Worm (Caenorhabditis elegans) whole organism, young adult: ENCODE measurements around the gene F54H5.14.

Experiments used
- B0261.1 ChIP-seq: sonication (generic microtip); optimal IDR thresholded peaks from 2 replicates; lab custom pipeline; 2016; ENCODE audit warnings: mild to moderate bottlenecking, missing genetic modification characterization, moderate library complexity, missing compliant biosample characterization
- C17E4.6 ChIP-seq: fragments of 200-800 bp; sonication (Bioruptor generic); IDR thresholded peaks from 2 replicates; pipeline ENCODE4 v1.3.6; 2022; ENCODE audit warnings: missing genetic modification reagents, missing genetic modification characterization, missing compliant biosample characterization
- D2030.7 ChIP-seq: fragments of 200-800 bp; sonication (Bioruptor generic); IDR thresholded peaks from 2 replicates; pipeline ENCODE4 v1.3.6; 2022; ENCODE audit warnings: missing genetic modification reagents, missing genetic modification characterization, missing compliant biosample characterization
- F10E7.11 ChIP-seq: sonication (generic microtip); optimal IDR thresholded peaks from 2 replicates; lab custom pipeline; 2017; ENCODE audit warnings: mild to moderate bottlenecking, missing genetic modification characterization, moderate library complexity, missing compliant biosample characterization
- T26A5.8 ChIP-seq: sonication (generic microtip); optimal IDR thresholded peaks from 2 replicates; lab custom pipeline; 2016; ENCODE audit warnings: missing genetic modification characterization, missing compliant biosample characterization
- Y53F4B.3 ChIP-seq: fragments of 200-800 bp; sonication (Bioruptor generic); IDR thresholded peaks from 2 replicates; pipeline ENCODE4 v1.3.6; 2022; ENCODE audit warnings: missing genetic modification reagents, missing genetic modification characterization, missing compliant biosample characterization
- Y53G8AR.9 ChIP-seq: fragments of 200-800 bp; sonication (Bioruptor generic); conservative IDR thresholded peaks from 2 replicates; pipeline ENCODE4 v1.3.6; 2022; ENCODE audit warnings: missing genetic modification reagents, missing genetic modification characterization, missing compliant biosample characterization
- Y79H2A.3 ChIP-seq: fragments of 200-800 bp; sonication (Bioruptor generic); conservative IDR thresholded peaks from 2 replicates; pipeline ENCODE4 v1.3.6; 2022; ENCODE audit warnings: missing genetic modification reagents, missing genetic modification characterization, missing compliant biosample characterization
- ZK185.1 ChIP-seq: sonication (generic microtip); optimal IDR thresholded peaks from 2 replicates; lab custom pipeline; 2016; ENCODE audit warnings: mild to moderate bottlenecking, missing genetic modification characterization, missing compliant biosample characterization; ENCODE audit not compliant: poor library complexity, severe bottlenecking
- aptf-2 ChIP-seq: fragments of 200-800 bp; sonication (Bioruptor generic); conservative IDR thresholded peaks from 2 replicates; pipeline ENCODE4 v1.3.6; 2022; ENCODE audit warnings: missing genetic modification reagents, missing genetic modification characterization, missing compliant biosample characterization
- bed-2 ChIP-seq: fragments of 200-800 bp; sonication (Bioruptor generic); IDR thresholded peaks from 2 replicates; pipeline ENCODE4 v1.3.6; 2022; ENCODE audit warnings: missing genetic modification reagents, missing genetic modification characterization, missing compliant biosample characterization
- ceh-79 ChIP-seq: sonication (generic microtip); optimal IDR thresholded peaks from 2 replicates; lab custom pipeline; 2017; ENCODE audit warnings: mild to moderate bottlenecking, missing genetic modification characterization, missing compliant biosample characterization
- chd-7 ChIP-seq: sonication (generic microtip); optimal IDR thresholded peaks from 2 replicates; lab custom pipeline; 2016; ENCODE audit warnings: mild to moderate bottlenecking, missing genetic modification characterization, moderate library complexity, missing compliant biosample characterization
- die-1 ChIP-seq: sonication (generic microtip); optimal IDR thresholded peaks from 2 replicates; lab custom pipeline; 2016; ENCODE audit warnings: missing genotype, mild to moderate bottlenecking, missing genetic modification characterization, missing compliant biosample characterization
- dpl-1 ChIP-seq: fragments of 150-350 bp; optimal IDR thresholded peaks from 2 replicates; lab custom pipeline; 2014; ENCODE audit warnings: missing biosample characterization, missing genetic modification reagents, missing genetic modification characterization
- egl-18 ChIP-seq: fragments of 200-800 bp; sonication (Bioruptor generic); IDR thresholded peaks from 2 replicates; pipeline ENCODE4 v1.3.6; 2022; ENCODE audit warnings: missing genetic modification reagents, missing genetic modification characterization, missing compliant biosample characterization
- ekl-4 ChIP-seq: fragments of 200-800 bp; sonication (Bioruptor generic); IDR thresholded peaks from 2 replicates; pipeline ENCODE4 v1.3.6; 2022; ENCODE audit warnings: missing genetic modification reagents, missing genetic modification characterization, missing compliant biosample characterization
- hlh-12 ChIP-seq: sonication (generic microtip); optimal IDR thresholded peaks from 2 replicates; lab custom pipeline; 2016; ENCODE audit warnings: missing genetic modification characterization, missing compliant biosample characterization
- hmg-1.2 ChIP-seq: fragments of 200-800 bp; sonication (Bioruptor generic); IDR thresholded peaks from 2 replicates; pipeline ENCODE4 v1.3.6; 2022; ENCODE audit warnings: missing genetic modification reagents, missing genetic modification characterization, missing compliant biosample characterization
- hmg-20 ChIP-seq: fragments of 200-800 bp; sonication (Bioruptor generic); IDR thresholded peaks from 2 replicates; pipeline ENCODE4 v1.3.6; 2022; ENCODE audit warnings: missing genetic modification reagents, missing genetic modification characterization, missing compliant biosample characterization
- hrde-1 ChIP-seq: sonication (generic microtip); optimal IDR thresholded peaks from 2 replicates; lab custom pipeline; 2016; ENCODE audit warnings: missing genetic modification characterization, mild to moderate bottlenecking, missing compliant biosample characterization, moderate library complexity, missing genotype, missing genetic modification reagents, borderline replicate concordance
- hsf-1 ChIP-seq: fragments of 200-800 bp; sonication (Bioruptor generic); IDR thresholded peaks from 2 replicates; pipeline ENCODE4 v1.3.6; 2022; ENCODE audit warnings: missing genetic modification reagents, missing genetic modification characterization, missing compliant biosample characterization
- lin-26 ChIP-seq: fragments of 200-800 bp; sonication (Bioruptor generic); IDR thresholded peaks from 2 replicates; pipeline ENCODE4 v1.3.6; 2022; ENCODE audit warnings: missing genetic modification reagents, missing genetic modification characterization, missing compliant biosample characterization
- lin-54 ChIP-seq: fragments of 200-800 bp; sonication (Bioruptor generic); optimal IDR thresholded peaks from 2 replicates; lab custom pipeline; 2018; ENCODE audit warnings: mild to moderate bottlenecking, missing genetic modification characterization, missing compliant biosample characterization
- lsy-27 ChIP-seq: sonication (generic microtip); optimal IDR thresholded peaks from 2 replicates; lab custom pipeline; 2017; ENCODE audit warnings: missing genetic modification characterization, mild to moderate bottlenecking, missing compliant biosample characterization, antibody characterized with exemption, missing genotype, borderline replicate concordance; ENCODE audit not compliant: insufficient read depth
- madf-3 ChIP-seq: fragments of 200-800 bp; sonication (Bioruptor generic); IDR thresholded peaks from 2 replicates; pipeline ENCODE4 v1.3.6; 2022; ENCODE audit warnings: missing genetic modification reagents, missing genetic modification characterization, missing compliant biosample characterization
- madf-6 ChIP-seq: fragments of 200-800 bp; sonication (Bioruptor generic); IDR thresholded peaks from 2 replicates; pipeline ENCODE4 v1.3.6; 2022; ENCODE audit warnings: missing genetic modification reagents, missing genetic modification characterization, missing compliant biosample characterization
- mes-4 ChIP-seq: sonication (generic microtip); optimal IDR thresholded peaks from 2 replicates; lab custom pipeline; 2016; ENCODE audit warnings: missing genotype, missing genetic modification characterization, missing compliant biosample characterization
- nfya-2 ChIP-seq: fragments of 200-800 bp; sonication (Bioruptor generic); IDR thresholded peaks from 2 replicates; pipeline ENCODE4 v1.3.6; 2022; ENCODE audit warnings: missing genetic modification reagents, missing genetic modification characterization, missing compliant biosample characterization
- nfyb-1 ChIP-seq: fragments of 200-800 bp; sonication (Bioruptor generic); IDR thresholded peaks from 2 replicates; pipeline ENCODE4 v1.3.6; 2022; ENCODE audit warnings: missing genetic modification reagents, missing genetic modification characterization, missing compliant biosample characterization
- nhr-120 ChIP-seq: fragments of 200-800 bp; sonication (Bioruptor generic); IDR thresholded peaks from 2 replicates; pipeline ENCODE4 v1.3.6; 2022; ENCODE audit warnings: missing genetic modification characterization, missing compliant biosample characterization
- nhr-80 ChIP-seq: sonication (generic microtip); optimal IDR thresholded peaks from 2 replicates; lab custom pipeline; 2016; ENCODE audit warnings: missing genetic modification characterization, missing compliant biosample characterization
- pha-4 ChIP-seq: fragments of 150-350 bp; sonication (generic microtip); optimal IDR thresholded peaks from 2 replicates; lab custom pipeline; 2014; ENCODE audit warnings: missing biosample characterization, missing genetic modification reagents, missing genetic modification characterization
- rcor-1 ChIP-seq: fragments of 200-800 bp; sonication (Bioruptor generic); IDR thresholded peaks from 2 replicates; pipeline ENCODE4 v1.3.6; 2022; ENCODE audit warnings: missing genetic modification reagents, missing genetic modification characterization, missing compliant biosample characterization
- repo-1 ChIP-seq: sonication (generic microtip); optimal IDR thresholded peaks from 2 replicates; lab custom pipeline; 2017; ENCODE audit warnings: mild to moderate bottlenecking, missing genetic modification characterization, missing compliant biosample characterization
- rpc-1 ChIP-seq, 2 experiments: fragments of 150-350 bp in 1 of 2; sonication (generic microtip) in 1 of 2; optimal IDR thresholded peaks; 2 replicates each; lab custom pipeline; 2014 to 2018; ENCODE audit warnings: missing biosample characterization in 1 of 2, missing genetic modification characterization in 1 of 2, missing genetic modification reagents in 1 of 2, missing genotype in 1 of 2
- sdz-38 ChIP-seq: sonication (generic microtip); optimal IDR thresholded peaks from 2 replicates; lab custom pipeline; 2016; ENCODE audit warnings: missing genotype, missing genetic modification characterization, missing compliant biosample characterization
- snpc-1.1 ChIP-seq: sonication (generic microtip); optimal IDR thresholded peaks from 2 replicates; lab custom pipeline; 2017; ENCODE audit warnings: missing genetic modification characterization, mild to moderate bottlenecking, missing compliant biosample characterization, antibody characterized with exemption, moderate library complexity, missing genotype, missing genetic modification reagents; ENCODE audit not compliant: insufficient read depth
- snpc-1.3 ChIP-seq: sonication (generic microtip); optimal IDR thresholded peaks from 2 replicates; lab custom pipeline; 2017; ENCODE audit warnings: missing genetic modification characterization, mild to moderate bottlenecking, missing compliant biosample characterization, antibody characterized with exemption, moderate library complexity, missing genotype, missing genetic modification reagents; ENCODE audit not compliant: insufficient read depth
- sptf-2 ChIP-seq: fragments of 200-800 bp; sonication (Bioruptor generic); optimal IDR thresholded peaks from 2 replicates; lab custom pipeline; 2018; ENCODE audit warnings: mild to moderate bottlenecking, missing genetic modification characterization, missing compliant biosample characterization
- tbp1 ChIP-seq: fragments of 200-800 bp; sonication (Bioruptor generic); optimal IDR thresholded peaks from 2 replicates; lab custom pipeline; 2018; ENCODE audit warnings: mild to moderate bottlenecking, missing genetic modification characterization, missing compliant biosample characterization
- ztf-28 ChIP-seq: fragments of 200-800 bp; sonication (Bioruptor generic); IDR thresholded peaks from 2 replicates; pipeline ENCODE4 v1.3.6; 2022; ENCODE audit warnings: missing genetic modification reagents, missing genetic modification characterization, missing compliant biosample characterization
- ztf-3 ChIP-seq: fragments of 200-800 bp; sonication (Bioruptor generic); optimal IDR thresholded peaks from 2 replicates; lab custom pipeline; 2018; ENCODE audit warnings: mild to moderate bottlenecking, missing genetic modification characterization, missing compliant biosample characterization

The F54H5.14 gene

DNA sequence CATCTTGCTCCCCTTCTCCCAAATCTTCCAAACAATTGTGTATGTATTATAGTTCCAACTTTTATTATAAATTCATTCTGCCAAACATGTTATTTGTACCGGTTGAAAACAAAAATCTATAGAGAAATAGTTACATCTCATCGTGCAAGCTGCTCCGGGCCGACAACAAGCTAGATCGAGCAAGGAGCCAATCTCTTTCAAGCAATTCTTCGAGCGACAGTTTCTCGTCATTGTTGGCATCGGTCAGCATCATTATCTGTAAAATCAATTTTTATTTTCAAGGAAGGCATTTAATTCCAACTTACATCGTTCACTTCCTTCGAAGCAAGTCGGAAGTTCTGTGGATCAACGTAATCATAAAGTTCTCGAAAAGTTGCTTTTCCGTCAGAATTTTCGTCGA is 34.2 kb downstream of the F54H5.14 start (continued):
- no peak for TF ChIP-seq rpc-1 (optimal IDR thresholded peaks at IDR 0.05; lab: Kevin White, UChicago)
- TF ChIP-seq rpc-1 (tag; optimal IDR thresholded peaks at IDR 0.05; lab: Kevin White, UChicago), result no peak
- no peak for TF ChIP-seq ZK185.1
- TF ChIP-seq chd-7 (tag; lab: Kevin White, UChicago), result no peak
- no peak for TF ChIP-seq snpc-1.3 (tag; lab: Kevin White, UChicago)
- no peak for TF ChIP-seq dpl-1 (GFP tag; lab: Kevin White, UChicago)
- no peak for TF ChIP-seq ztf-3 (GFP tag; lab: Kevin White, UChicago)
- no peak for TF ChIP-seq ceh-79 (tag; lab: Kevin White, UChicago)
- TF ChIP-seq aptf-2, result no peak
- TF ChIP-seq B0261.1 (tag; lab: Kevin White, UChicago), result no peak
- TF ChIP-seq die-1 (tag; lab: Kevin White, UChicago), result no peak
- TF ChIP-seq hlh-12 (tag; lab: Kevin White, UChicago), result no peak
- no peak for TF ChIP-seq F10E7.11
- TF ChIP-seq lsy-27 (tag; lab: Kevin White, UChicago), result no peak
- no peak for TF ChIP-seq tbp1 (GFP tag; lab: Kevin White, UChicago)
- no peak for TF ChIP-seq madf-3 (GFP tag; lab: Robert Waterston, UW)

ce11 chrII:6589408-6589807 is 35.8 kb downstream of the F54H5.14 start, which contains the start of gene vps-32.1:
vps-32.1 (plus strand) TSS chrII:6589708.
- no peak for TF ChIP-seq ztf-3 (GFP tag; lab: Kevin White, UChicago)
- 0 out of 2 replicates have a peak, but pooled peaks have one; percentile 19 for TF ChIP-seq lin-26 (GFP tag; lab: Robert Waterston, UW)
- no peak for TF ChIP-seq nfya-2 (GFP tag; lab: Robert Waterston, UW)
- no peak for TF ChIP-seq madf-3 (GFP tag; lab: Robert Waterston, UW)

DNA sequence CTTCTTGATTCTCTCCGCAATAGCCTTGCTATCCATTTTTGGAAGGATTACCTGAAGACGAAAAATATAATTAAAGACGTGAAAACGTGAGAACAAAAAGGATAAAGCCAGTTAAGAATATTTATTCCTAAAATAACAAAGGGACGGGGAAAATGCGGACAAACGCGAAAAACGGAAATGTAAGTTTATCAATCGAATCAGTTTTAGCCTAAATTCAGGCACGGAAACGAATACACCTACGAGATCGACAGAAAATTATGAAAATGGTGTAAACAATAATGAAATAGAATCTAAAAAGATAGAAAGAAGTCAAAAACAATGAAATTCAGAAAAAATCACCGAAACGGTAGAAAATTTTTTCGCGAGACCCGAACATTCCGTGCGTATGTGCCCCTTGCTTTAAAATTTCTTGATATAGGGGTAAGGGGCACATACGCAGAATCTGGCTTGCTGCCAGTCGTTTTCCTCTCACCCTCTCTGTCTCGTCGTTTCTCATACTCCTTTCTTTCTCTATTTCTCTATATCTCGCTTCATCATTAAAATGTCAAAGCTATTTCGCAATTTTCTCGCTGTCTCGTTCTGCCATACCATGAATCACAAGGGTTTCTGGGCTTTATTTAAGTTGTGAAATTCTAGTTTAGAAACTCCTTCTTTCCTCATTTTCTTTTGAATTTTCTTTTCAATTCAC is 36.5 kb downstream of the F54H5.14 start, which contains the start of gene icd-1:
Gene icd-1, minus strand, starts transcription at position 51 of the 688 bp plus-strand sequence.
- 0 out of 2 replicates have a peak, but pooled peaks have one; percentile 55 for TF ChIP-seq hmg-20 (GFP tag; lab: Robert Waterston, UW)
- peak; percentile 89 for TF ChIP-seq madf-3 (GFP tag; lab: Robert Waterston, UW)
- TF ChIP-seq C17E4.6 (GFP tag; lab: Robert Waterston, UW), result peak; percentile 57; the same call in 1 of the 2 replicates
- 0 out of 2 replicates have a peak, but pooled peaks have one; percentile 25 for TF ChIP-seq ztf-28 (GFP tag; lab: Robert Waterston, UW)
- TF ChIP-seq rcor-1 (GFP tag; lab: Robert Waterston, UW), result peak; percentile 93
- TF ChIP-seq hmg-1.2, result peak; percentile 99
- TF ChIP-seq mes-4, result no peak
- TF ChIP-seq ZK185.1, result peak; percentile 86
- TF ChIP-seq D2030.7 (GFP tag; lab: Robert Waterston, UW), result peak; percentile 89
- TF ChIP-seq Y53F4B.3 (GFP tag; lab: Robert Waterston, UW), result 0 out of 2 replicates have a peak, but pooled peaks have one; percentile 10
- peak; percentile 90 for TF ChIP-seq lin-54 (GFP tag; lab: Kevin White, UChicago)
- 0 out of 2 replicates have a peak, but pooled peaks have one; percentile 28 for TF ChIP-seq egl-18 (GFP tag; lab: Robert Waterston, UW)
- TF ChIP-seq bed-2 (GFP tag; lab: Robert Waterston, UW), result no peak
- TF ChIP-seq ekl-4 (GFP tag; lab: Robert Waterston, UW), result peak; percentile 97
- peak; percentile 77 for TF ChIP-seq snpc-1.1 (tag; lab: Kevin White, UChicago)
- TF ChIP-seq Y79H2A.3 (GFP tag; lab: Robert Waterston, UW), result no peak; the same call in 1 of the 2 replicates
- peak; percentile 69 for TF ChIP-seq nhr-80
- no peak for TF ChIP-seq sptf-2
- peak; percentile 87 for TF ChIP-seq repo-1 (tag; lab: Kevin White, UChicago)
- peak; percentile 92 for TF ChIP-seq madf-6 (GFP tag; lab: Robert Waterston, UW)
- TF ChIP-seq T26A5.8 (tag; lab: Kevin White, UChicago), result no peak
- TF ChIP-seq nfyb-1, result peak; percentile 94
- TF ChIP-seq hsf-1 (GFP tag; lab: Robert Waterston, UW), result peak; percentile 97
- TF ChIP-seq Y53G8AR.9 (GFP tag; lab: Robert Waterston, UW), result peak; percentile 92
- peak; percentile 58 for TF ChIP-seq hrde-1 (tag; lab: Kevin White, UChicago)
- no peak for TF ChIP-seq pha-4 (tag; lab: Kevin White, UChicago)
- TF ChIP-seq sdz-38 (tag; lab: Kevin White, UChicago), result no peak
- TF ChIP-seq nhr-120, result no peak
